Fruit fly (Drosophila melanogaster) whole organism, embryonic: ENCODE results near the gene tral.

Experiments
- CG10565 ChIP-seq: fragments of 200-800 bp; sonication (Bioruptor generic); optimal IDR thresholded peaks from 3 replicates; lab custom pipeline; 2016; ENCODE audit warnings: missing biosample characterization, mild to moderate bottlenecking, missing genetic modification characterization
- CG11723 ChIP-seq: fragments of 200-800 bp; sonication (Bioruptor generic); optimal IDR thresholded peaks from 2 replicates; lab custom pipeline; 2017; ENCODE audit warnings: missing biosample characterization, mild to moderate bottlenecking, missing genetic modification characterization
- CG13894 ChIP-seq: fragments of 200-800 bp; sonication (Bioruptor generic); optimal IDR thresholded peaks from 3 replicates; lab custom pipeline; 2018; ENCODE audit warnings: missing biosample characterization, mild to moderate bottlenecking, missing genetic modification characterization, moderate library complexity
- CG15269 ChIP-seq: fragments of 200-800 bp; sonication (Bioruptor generic); optimal IDR thresholded peaks from 2 replicates; lab custom pipeline; 2018; ENCODE audit warnings: missing biosample characterization, mild to moderate bottlenecking, missing genetic modification characterization, moderate library complexity
- CG16863 ChIP-seq: fragments of 200-800 bp; sonication (Bioruptor generic); optimal IDR thresholded peaks from 3 replicates; lab custom pipeline; 2016; ENCODE audit warnings: missing biosample characterization, missing genetic modification characterization
- CG2202 ChIP-seq: fragments of 200-800 bp; sonication (Bioruptor generic); optimal IDR thresholded peaks from 2 replicates; lab custom pipeline; 2018; ENCODE audit warnings: missing biosample characterization, mild to moderate bottlenecking, missing genetic modification characterization
- CG2678 ChIP-seq: fragments of 200-800 bp; sonication (Bioruptor generic); optimal IDR thresholded peaks from 3 replicates; lab custom pipeline; 2019; ENCODE audit warnings: missing biosample characterization, mild to moderate bottlenecking, missing genetic modification characterization, moderate library complexity
- CG3163 ChIP-seq: fragments of 200-800 bp; sonication (Bioruptor generic); optimal IDR thresholded peaks from 3 replicates; lab custom pipeline; 2016; ENCODE audit warnings: missing biosample characterization, missing genetic modification characterization
- CG33213 ChIP-seq: fragments of 200-800 bp; sonication (Bioruptor generic); optimal IDR thresholded peaks from 3 replicates; lab custom pipeline; 2016; ENCODE audit warnings: missing biosample characterization, missing genetic modification characterization
- CG3847 ChIP-seq: fragments of 200-800 bp; sonication (Bioruptor generic); IDR thresholded peaks from 2 replicates; pipeline ENCODE4 v1.3.6; 2022; ENCODE audit warnings: missing biosample characterization, missing genetic modification characterization
- CG4360 ChIP-seq: fragments of 200-800 bp; sonication (Bioruptor generic); IDR thresholded peaks from 2 replicates; pipeline ENCODE4 v1.3.6; 2022; ENCODE audit warnings: missing biosample characterization, missing genetic modification characterization
- CG6175 ChIP-seq: fragments of 200-800 bp; sonication (Bioruptor generic); IDR thresholded peaks from 3 replicates; pipeline ENCODE4 v1.3.6; 2022; ENCODE audit warnings: missing biosample characterization, missing genetic modification characterization
- CG6791 ChIP-seq: fragments of 200-800 bp; sonication (Bioruptor generic); IDR thresholded peaks from 3 replicates; pipeline ENCODE4 v1.3.6; 2022; ENCODE audit warnings: missing biosample characterization, missing genetic modification characterization; ENCODE audit not compliant: partially characterized antibody
- CG8290 ChIP-seq, 3 experiments: fragments of 200-800 bp; sonication (Bioruptor generic); optimal IDR thresholded peaks; 2 replicates each; lab custom pipeline; 2016 to 2019; ENCODE audit warnings: missing biosample characterization in 3 of 3, missing genetic modification characterization in 3 of 3, mild to moderate bottlenecking in 2 of 3, moderate library complexity in 1 of 3
- CG8765 ChIP-seq: fragments of 200-800 bp; sonication (Bioruptor generic); IDR thresholded peaks from 2 replicates; pipeline ENCODE4 v1.3.6; 2022; ENCODE audit warnings: missing biosample characterization, missing genetic modification characterization
- CG9797 ChIP-seq: fragments of 200-800 bp; sonication (Bioruptor generic); optimal IDR thresholded peaks from 3 replicates; lab custom pipeline; 2018; ENCODE audit warnings: missing biosample characterization, mild to moderate bottlenecking, missing genetic modification characterization
- Chrac-16 ChIP-seq: fragments of 200-800 bp; sonication (Bioruptor generic); optimal IDR thresholded peaks from 3 replicates; lab custom pipeline; 2016; ENCODE audit warnings: missing biosample characterization, missing genetic modification characterization
- D19A ChIP-seq: fragments of 200-800 bp; optimal IDR thresholded peaks from 3 replicates; lab custom pipeline; 2019; ENCODE audit warnings: missing biosample characterization, mild to moderate bottlenecking, missing genetic modification characterization, moderate library complexity
- E2f1 ChIP-seq: fragments of 200-800 bp; sonication (Bioruptor generic); IDR thresholded peaks from 2 replicates; pipeline ENCODE4 v1.3.6; 2022; ENCODE audit warnings: missing biosample characterization, missing genetic modification characterization
- Fer1 ChIP-seq: fragments of 200-800 bp; sonication (Bioruptor generic); optimal IDR thresholded peaks from 2 replicates; lab custom pipeline; 2017; ENCODE audit warnings: missing biosample characterization, mild to moderate bottlenecking, missing genetic modification characterization
- Gsc ChIP-seq: fragments of 200-800 bp; sonication (Bioruptor generic); IDR thresholded peaks from 2 replicates; pipeline ENCODE4 v1.3.6; 2022; ENCODE audit warnings: missing biosample characterization, missing genetic modification characterization
- HmgZ ChIP-seq: fragments of 200-800 bp; sonication (Bioruptor generic); optimal IDR thresholded peaks from 2 replicates; lab custom pipeline; 2018; ENCODE audit warnings: missing biosample characterization, mild to moderate bottlenecking, missing genetic modification characterization
- NC2α ChIP-seq: fragments of 200-800 bp; sonication (Bioruptor generic); optimal IDR thresholded peaks from 2 replicates; lab custom pipeline; 2016; ENCODE audit warnings: missing biosample characterization, missing genetic modification characterization
- NC2β ChIP-seq: fragments of 200-800 bp; sonication (Bioruptor generic); optimal IDR thresholded peaks from 2 replicates; lab custom pipeline; 2016; ENCODE audit warnings: missing biosample characterization, missing genetic modification characterization
- NFAT ChIP-seq: fragments of 200-800 bp; sonication (Bioruptor generic); IDR thresholded peaks from 2 replicates; pipeline ENCODE4 v1.3.6; 2022; ENCODE audit warnings: missing biosample characterization, missing genetic modification characterization
- NfI ChIP-seq: fragments of 200-800 bp; sonication (Bioruptor generic); optimal IDR thresholded peaks from 3 replicates; lab custom pipeline; 2018; ENCODE audit warnings: missing biosample characterization, mild to moderate bottlenecking, missing genetic modification characterization, moderate library complexity
- Sox102F ChIP-seq: fragments of 200-800 bp; sonication (Bioruptor generic); optimal IDR thresholded peaks from 2 replicates; lab custom pipeline; 2018; ENCODE audit warnings: missing biosample characterization, mild to moderate bottlenecking, missing genetic modification characterization, moderate library complexity
- Spps ChIP-seq: fragments of 200-800 bp; sonication (Bioruptor generic); optimal IDR thresholded peaks from 2 replicates; lab custom pipeline; 2018; ENCODE audit warnings: missing biosample characterization, mild to moderate bottlenecking, missing genetic modification characterization
- Xbp1 ChIP-seq: fragments of 200-800 bp; sonication (Bioruptor generic); optimal IDR thresholded peaks from 3 replicates; lab custom pipeline; 2016; ENCODE audit warnings: missing biosample characterization, mild to moderate bottlenecking, missing genetic modification characterization
- abd-A ChIP-seq: fragments of 200-800 bp; sonication (Bioruptor generic); optimal IDR thresholded peaks from 3 replicates; lab custom pipeline; 2019; ENCODE audit warnings: missing biosample characterization, mild to moderate bottlenecking, missing genetic modification characterization, moderate library complexity
- chn ChIP-seq: fragments of 200-800 bp; sonication (Bioruptor generic); optimal IDR thresholded peaks from 2 replicates; lab custom pipeline; 2016; ENCODE audit warnings: missing biosample characterization, missing genetic modification characterization
- crc ChIP-seq: fragments of 200-800 bp; sonication (Bioruptor generic); optimal IDR thresholded peaks from 2 replicates; lab custom pipeline; 2016; ENCODE audit warnings: missing biosample characterization, missing genetic modification characterization
- crp ChIP-seq, 2 experiments: fragments of 200-800 bp; sonication (Bioruptor generic); optimal IDR thresholded peaks; 2 replicates in 1 of 2; 3 replicates in 1 of 2; lab custom pipeline; 2017; ENCODE audit warnings: missing biosample characterization in 2 of 2, missing genetic modification characterization in 2 of 2, mild to moderate bottlenecking in 1 of 2, moderate library complexity in 1 of 2
- dpn ChIP-seq, 2 experiments: fragments of 200-800 bp; sonication (Bioruptor generic); optimal IDR thresholded peaks; 3 replicates each; lab custom pipeline; 2016; ENCODE audit warnings: missing biosample characterization in 2 of 2, missing genetic modification characterization in 2 of 2
- exex ChIP-seq: fragments of 200-800 bp; sonication (Bioruptor generic); optimal IDR thresholded peaks from 4 replicates; lab custom pipeline; 2018; ENCODE audit warnings: missing biosample characterization, mild to moderate bottlenecking, missing genetic modification characterization, moderate library complexity
- grau ChIP-seq: fragments of 200-800 bp; optimal IDR thresholded peaks from 3 replicates; lab custom pipeline; 2019; ENCODE audit warnings: missing biosample characterization, mild to moderate bottlenecking, missing genetic modification characterization, moderate library complexity
- h ChIP-seq: fragments of >200 bp; optimal IDR thresholded peaks from 2 replicates; lab custom pipeline; 2017
- ind ChIP-seq: fragments of 200-800 bp; sonication (Bioruptor generic); optimal IDR thresholded peaks from 3 replicates; lab custom pipeline; 2016; ENCODE audit warnings: missing biosample characterization, missing genetic modification characterization
- klu ChIP-seq: fragments of 200-800 bp; sonication (Bioruptor generic); IDR thresholded peaks from 2 replicates; pipeline ENCODE4 v1.3.6; 2022; ENCODE audit warnings: missing biosample characterization, missing genetic modification characterization
- lbe ChIP-seq: fragments of 200-800 bp; sonication (Bioruptor generic); optimal IDR thresholded peaks from 2 replicates; lab custom pipeline; 2016; ENCODE audit warnings: missing biosample characterization, mild to moderate bottlenecking, missing genetic modification characterization
- nau ChIP-seq: fragments of 200-800 bp; sonication (Bioruptor generic); optimal IDR thresholded peaks from 3 replicates; lab custom pipeline; 2017; ENCODE audit warnings: missing biosample characterization, mild to moderate bottlenecking, missing genetic modification characterization, missing genetic modification reagents
- nerfin-1 ChIP-seq: fragments of 200-800 bp; sonication (Bioruptor generic); optimal IDR thresholded peaks from 3 replicates; lab custom pipeline; 2019; ENCODE audit warnings: missing biosample characterization, mild to moderate bottlenecking, missing genetic modification characterization, moderate library complexity
- nerfin-2 ChIP-seq: fragments of 200-800 bp; sonication (Bioruptor generic); IDR thresholded peaks from 2 replicates; pipeline ENCODE4 v1.3.6; 2022; ENCODE audit warnings: missing biosample characterization, missing genetic modification characterization; ENCODE audit not compliant: partially characterized antibody
- p53 ChIP-seq: fragments of 200-800 bp; sonication (Bioruptor generic); optimal IDR thresholded peaks from 2 replicates; lab custom pipeline; 2016; ENCODE audit warnings: missing biosample characterization, missing genetic modification characterization
- sens ChIP-seq: fragments of 200-800 bp; sonication (Bioruptor generic); peaks from one replicate; lab custom pipeline; 2016; ENCODE audit warnings: missing biosample characterization, missing genetic modification characterization
- sens-2 ChIP-seq: fragments of 200-800 bp; sonication (Bioruptor generic); IDR thresholded peaks from 2 replicates; pipeline ENCODE4 v1.3.6; 2022; ENCODE audit warnings: missing biosample characterization, missing genetic modification characterization
- slbo ChIP-seq: fragments of 200-800 bp; sonication (Bioruptor generic); IDR thresholded peaks from 2 replicates; pipeline ENCODE4 v1.3.6; 2022; ENCODE audit warnings: missing biosample characterization, missing genetic modification characterization
- sob ChIP-seq: fragments of 200-800 bp; sonication (Bioruptor generic); IDR thresholded peaks from 2 replicates; pipeline ENCODE4 v1.3.6; 2022; ENCODE audit warnings: missing biosample characterization, missing genetic modification characterization
- tin ChIP-seq: fragments of 200-800 bp; sonication (Bioruptor generic); optimal IDR thresholded peaks from 3 replicates; lab custom pipeline; 2016; ENCODE audit warnings: missing biosample characterization, missing genetic modification characterization
- tup ChIP-seq: fragments of 200-800 bp; sonication (Bioruptor generic); optimal IDR thresholded peaks from 2 replicates; lab custom pipeline; 2016; ENCODE audit warnings: missing biosample characterization, mild to moderate bottlenecking, missing genetic modification characterization, moderate library complexity
- zen ChIP-seq: fragments of 200-800 bp; sonication (Bioruptor generic); optimal IDR thresholded peaks from 3 replicates; lab custom pipeline; 2018; ENCODE audit warnings: missing biosample characterization, mild to moderate bottlenecking, missing genetic modification characterization, moderate library complexity

The tral gene

dm6 chr3L:12501249-12501648, 13.6 kb upstream of the tral start, which contains the start of the genes CG10638 and CG10681:
Gene CG10638 (minus strand): TSS chr3L:12501311.
Gene CG10681 (plus strand): TSS chr3L:12501513.
- TF ChIP-seq slbo (GFP tag; lab: Robert Waterston, UW) (peak; percentile 24; the same call in 1 of the 2 replicates), E2f1 (GFP tag; lab: Robert Waterston, UW) (no peak), ind (GFP tag; lab: Kevin White, UChicago) (peak; percentile 27), CG11723 (GFP tag; lab: Kevin White, UChicago) (no peak), nerfin-2 (GFP tag; lab: Robert Waterston, UW) (no peak), Chrac-16 (peak; percentile 48), klu (no peak), NC2β (GFP tag; lab: Kevin White, UChicago) (peak; percentile 28), sens-2 (GFP tag; lab: Robert Waterston, UW) (no peak), CG8290 (GFP tag; optimal IDR thresholded peaks at IDR 0.05; lab: Kevin White, UChicago) (peak; percentile 71), CG8290 (tag; optimal IDR thresholded peaks at IDR 0.05; lab: Kevin White, UChicago) (no peak), p53 (GFP tag; lab: Kevin White, UChicago) (no peak), sob (peak; percentile 37; the same call in 1 of the 2 replicates), crp (GFP tag; optimal IDR thresholded peaks at IDR 0.05; lab: Kevin White, UChicago) (peak; percentile 67 to 91), Gsc (GFP tag; lab: Robert Waterston, UW) (no peak), chn (GFP tag; lab: Kevin White, UChicago) (peak; percentile 16), exex (tag; lab: Kevin White, UChicago) (peak; percentile 31), CG8765 (GFP tag; lab: Robert Waterston, UW) (no peak), tup (GFP tag; lab: Kevin White, UChicago) (no peak), CG3163 (GFP tag; lab: Kevin White, UChicago) (no peak), CG16863 (GFP tag; lab: Kevin White, UChicago) (peak; percentile 18), CG2202 (tag; lab: Kevin White, UChicago) (peak; percentile 26), abd-A (no peak), grau (peak; percentile 53), Fer1 (GFP tag; lab: Kevin White, UChicago) (peak; percentile 71), tin (GFP tag; lab: Kevin White, UChicago) (peak; percentile 43), CG2678 (peak; percentile 46), crc (GFP tag; lab: Kevin White, UChicago) (no peak), Xbp1 (peak; percentile 55), Spps (tag; lab: Kevin White, UChicago) (peak; percentile 43), CG9797 (GFP tag; lab: Kevin White, UChicago) (peak; percentile 73), D19A (tag; lab: Kevin White, UChicago) (peak; percentile 34), NC2α (GFP tag; lab: Kevin White, UChicago) (no peak), zen (peak; percentile 8), NFAT (GFP tag; lab: Robert Waterston, UW) (no peak), CG33213 (no peak), nerfin-1 (tag; lab: Kevin White, UChicago) (peak; percentile 13), CG10565 (GFP tag; lab: Kevin White, UChicago) (no peak), nau (GFP tag; lab: Kevin White, UChicago) (peak; percentile 45), CG6175 (GFP tag; lab: Robert Waterston, UW) (no peak), h (lab: Kevin White, UChicago) (no peak), lbe (GFP tag; lab: Kevin White, UChicago) (peak; percentile 85), CG4360 (GFP tag; lab: Robert Waterston, UW) (no peak), CG13894 (tag; lab: Kevin White, UChicago) (peak; percentile 18), HmgZ (tag; lab: Kevin White, UChicago) (peak; percentile 62), NfI (peak; percentile 27), CG15269 (tag; lab: Kevin White, UChicago) (peak; percentile 39), dpn (GFP tag; optimal IDR thresholded peaks at IDR 0.05; lab: Kevin White, UChicago) (peak in 1 of 2 experiments; percentile 50), CG3847 (peak; percentile 67), Sox102F (GFP tag; lab: Kevin White, UChicago) (peak; percentile 33), CG6791 (GFP tag; lab: Robert Waterston, UW) (no peak), sens (GFP tag; lab: Kevin White, UChicago) (peak; percentile 91)
